Worm (Caenorhabditis elegans) whole organism, L2 larva: ENCODE results near the gene eral-1.

Source experiments
- ZK546.5 ChIP-seq: sonication (generic microtip); optimal IDR thresholded peaks from 2 replicates; lab custom pipeline; 2017; ENCODE audit warnings: missing biosample characterization, missing genetic modification characterization
- blmp-1 ChIP-seq: sonication (generic microtip); optimal IDR thresholded peaks from 2 replicates; lab custom pipeline; 2017; ENCODE audit warnings: missing genetic modification characterization, mild to moderate bottlenecking, missing compliant biosample characterization, antibody characterized with exemption, moderate library complexity; ENCODE audit not compliant: insufficient read depth
- egl-27 ChIP-seq: sonication (generic microtip); optimal IDR thresholded peaks from 3 replicates; lab custom pipeline; 2017; ENCODE audit warnings: missing biosample characterization, missing genetic modification reagents, missing genetic modification characterization
- elt-3 ChIP-seq: sonication (generic microtip); optimal IDR thresholded peaks from 2 replicates; lab custom pipeline; 2017; ENCODE audit warnings: missing biosample characterization, missing genetic modification characterization
- lin-13 ChIP-seq: fragments of 150-350 bp; optimal IDR thresholded peaks from 2 replicates; lab custom pipeline; 2014; ENCODE audit warnings: missing biosample characterization, missing genetic modification reagents, missing genetic modification characterization
- lin-39 ChIP-seq: fragments of 150-350 bp; optimal IDR thresholded peaks from 2 replicates; lab custom pipeline; 2014; ENCODE audit warnings: missing biosample characterization, missing genetic modification reagents, missing genetic modification characterization
- lsy-2 ChIP-seq, 2 experiments: fragments of 150-350 bp in 1 of 2; sonication (generic microtip) in 1 of 2; optimal IDR thresholded peaks; 2 replicates each; lab custom pipeline; 2014 to 2017; ENCODE audit warnings: missing biosample characterization in 2 of 2, missing genetic modification characterization in 2 of 2
- mdl-1 ChIP-seq, 2 experiments: fragments of 150-350 bp in 1 of 2; sonication (generic microtip) in 1 of 2; optimal IDR thresholded peaks; 2 replicates each; lab custom pipeline; 2017; ENCODE audit warnings: missing biosample characterization in 2 of 2, missing genetic modification characterization in 2 of 2
- nhr-11 ChIP-seq: fragments of 150-350 bp; optimal IDR thresholded peaks from 2 replicates; lab custom pipeline; 2014; ENCODE audit warnings: missing biosample characterization, missing genetic modification characterization
- nhr-12 ChIP-seq: fragments of 150-350 bp; optimal IDR thresholded peaks from 2 replicates; lab custom pipeline; 2014; ENCODE audit warnings: missing biosample characterization, missing genetic modification characterization
- nhr-23 ChIP-seq: fragments of 150-350 bp; optimal IDR thresholded peaks from 2 replicates; lab custom pipeline; 2014; ENCODE audit warnings: missing biosample characterization, missing genetic modification reagents, missing genetic modification characterization
- nhr-77 ChIP-seq: fragments of 150-350 bp; optimal IDR thresholded peaks from 2 replicates; lab custom pipeline; 2014; ENCODE audit warnings: missing biosample characterization, missing genetic modification characterization
- skn-1 ChIP-seq: sonication (generic microtip); optimal IDR thresholded peaks from 2 replicates; lab custom pipeline; 2017; ENCODE audit warnings: missing biosample characterization, missing genetic modification characterization
- ztf-11 ChIP-seq: sonication (generic microtip); optimal IDR thresholded peaks from 2 replicates; lab custom pipeline; 2017; ENCODE audit warnings: missing biosample characterization, missing genetic modification characterization

DNA sequence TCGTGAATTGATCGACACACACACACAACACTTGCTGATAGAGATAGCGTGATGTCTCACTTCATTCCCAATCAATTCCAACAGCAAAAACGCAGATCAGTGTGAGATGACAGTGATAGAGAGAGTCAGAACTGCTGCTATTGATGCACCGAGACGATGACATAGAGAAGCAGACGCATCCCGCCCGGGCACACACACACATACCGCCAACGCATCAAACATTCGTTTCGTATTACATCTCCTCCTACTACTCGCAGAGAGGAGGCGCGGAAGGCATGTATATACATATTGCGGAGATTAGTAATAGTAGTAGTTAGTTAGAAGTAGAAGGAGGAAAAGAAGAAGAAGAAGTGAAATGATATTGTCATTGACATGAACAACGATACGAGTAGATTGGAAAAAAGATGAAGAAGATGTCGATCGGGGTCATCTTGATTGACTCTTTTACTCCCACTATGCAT lies 29.9 kb upstream of the eral-1 start:
- TF ChIP-seq elt-3 (tag; lab: Kevin White, UChicago) (no peak), nhr-11 (tag; lab: Kevin White, UChicago) (no peak), nhr-77 (tag; lab: Kevin White, UChicago) (no peak), lsy-2 (tag; optimal IDR thresholded peaks at IDR 0.05; lab: Kevin White, UChicago) (peak in 1 of 2 experiments; percentile 49), nhr-23 (tag; lab: Kevin White, UChicago) (no peak), egl-27 (peak; percentile 50), skn-1 (tag; lab: Kevin White, UChicago) (peak; percentile 32), mdl-1 (tag; optimal IDR thresholded peaks at IDR 0.05; lab: Kevin White, UChicago) (no peak), blmp-1 (tag; lab: Kevin White, UChicago) (peak; percentile 13), nhr-12 (tag; lab: Kevin White, UChicago) (no peak), ZK546.5 (tag; lab: Kevin White, UChicago) (no peak), lin-13 (GFP tag; lab: Kevin White, UChicago) (peak; percentile 5), lin-39 (tag; lab: Kevin White, UChicago) (no peak), ztf-11 (tag; lab: Kevin White, UChicago) (no peak)
